Worm (Caenorhabditis elegans) whole organism, L1 larva: ENCODE data around the gene srg-27.

Experiments used
- lin-13 ChIP-seq: fragments of 150-350 bp; optimal IDR thresholded peaks from 2 replicates; lab custom pipeline; 2014; ENCODE audit warnings: missing biosample characterization, missing genetic modification reagents, missing genetic modification characterization
- lin-15B ChIP-seq: fragments of 150-350 bp; sonication (generic microtip); optimal IDR thresholded peaks from 3 replicates; lab custom pipeline; 2014; ENCODE audit warnings: missing biosample characterization, missing genetic modification characterization
- nhr-12 ChIP-seq: sonication (generic microtip); optimal IDR thresholded peaks from 2 replicates; lab custom pipeline; 2017; ENCODE audit warnings: missing biosample characterization, missing genetic modification characterization
- nhr-28 ChIP-seq: fragments of 150-350 bp; optimal IDR thresholded peaks from 2 replicates; lab custom pipeline; 2014; ENCODE audit warnings: missing biosample characterization, missing genetic modification characterization
- vab-15 ChIP-seq: sonication (generic microtip); optimal IDR thresholded peaks from 2 replicates; lab custom pipeline; 2017; ENCODE audit warnings: missing genotype, mild to moderate bottlenecking, missing genetic modification characterization, missing compliant biosample characterization

- TF ChIP-seq lin-15B (tag; lab: Kevin White, UChicago) (no peak), lin-13 (GFP tag; lab: Kevin White, UChicago) (no peak), nhr-12 (tag; lab: Kevin White, UChicago) (no peak), vab-15 (tag; lab: Kevin White, UChicago) (no peak), nhr-28 (tag; lab: Kevin White, UChicago) (no peak)
Observed at ce11 chrV:5314104-5314503, 25.5 kb upstream of the srg-27 start, which contains the start of gene C10G8.2.
